Fruit fly (Drosophila melanogaster): ENCODE results near the gene Oat.

The Oat gene

DNA sequence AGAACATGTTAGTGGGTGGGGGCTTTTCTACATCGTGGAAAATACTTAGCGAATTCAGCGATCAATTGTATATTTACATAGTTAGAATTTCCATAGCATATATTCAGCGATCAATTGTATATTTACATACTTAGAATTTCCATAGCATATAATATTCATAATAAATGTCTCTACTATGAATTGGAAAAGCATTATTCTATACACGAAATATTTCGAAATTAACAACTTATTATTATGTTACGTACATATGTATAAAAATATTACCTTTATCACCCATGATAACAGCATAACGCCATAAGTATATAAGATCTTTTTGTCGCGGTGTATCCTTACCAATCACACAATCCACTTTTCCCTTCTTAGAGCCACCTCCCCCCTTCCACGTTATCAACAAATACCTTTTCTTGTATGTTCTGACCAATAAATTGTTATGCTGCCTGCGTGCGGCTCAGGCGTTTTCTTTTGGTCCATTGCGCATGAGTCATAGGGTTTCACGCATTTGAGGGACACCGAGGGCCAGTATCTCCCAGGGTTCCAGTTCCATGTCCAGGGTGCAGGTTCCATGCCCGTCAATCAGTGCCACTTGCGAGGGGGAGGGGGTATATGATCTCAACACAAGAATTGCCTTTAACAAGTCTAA, 12.7 kb downstream of the Oat start (continued):
- TF ChIP-seq bsh (GFP tag; optimal IDR thresholded peaks at IDR 0.05) (peak in 1 of 2 experiments; percentile 75), ro (GFP tag; IDR thresholded peaks at IDR 0.05) (no peak), en (GFP tag; optimal IDR thresholded peaks at IDR 0.05) (no peak), CG5245 (GFP tag; optimal IDR thresholded peaks at IDR 0.05) (no peak), CG9797 (GFP tag; optimal IDR thresholded peaks at IDR 0.05) (no peak), MTF-1 (GFP tag; optimal IDR thresholded peaks at IDR 0.05; ENCODE audit: borderline replicate concordance) (no peak), CG8359 (GFP tag; optimal IDR thresholded peaks at IDR 0.05; ENCODE audit: borderline replicate concordance) (peak; percentile 13), cg (GFP tag; optimal IDR thresholded peaks at IDR 0.05) (no peak), CG16813 (GFP tag; IDR thresholded peaks at IDR 0.05; ENCODE audit: partially characterized antibody) (no peak), danr (GFP tag; IDR thresholded peaks at IDR 0.05) (no peak), CG31441 (GFP tag; IDR thresholded peaks at IDR 0.05) (peak; percentile 69), HmgZ (tag; optimal IDR thresholded peaks at IDR 0.05) (no peak), vfl (GFP tag; optimal IDR thresholded peaks at IDR 0.05) (no peak), dmrt99B (tag; optimal IDR thresholded peaks at IDR 0.05) (no peak), sc (optimal IDR thresholded peaks at IDR 0.05) (no peak), sc (GFP tag; optimal IDR thresholded peaks at IDR 0.05) (peak; percentile 51), BEAF-32 (GFP tag; optimal IDR thresholded peaks at IDR 0.05) (no peak), CG12659 (GFP tag; optimal IDR thresholded peaks at IDR 0.05) (peak; percentile 19), crp (GFP tag; optimal IDR thresholded peaks at IDR 0.05) (no peak), Asciz (GFP tag; optimal IDR thresholded peaks at IDR 0.05) (no peak), Opbp (GFP tag; IDR thresholded peaks at IDR 0.05; ENCODE audit: partially characterized antibody) (no peak), CG14050 (GFP tag; IDR thresholded peaks at IDR 0.05) (no peak), CG13287 (GFP tag; IDR thresholded peaks at IDR 0.05; ENCODE audit: partially characterized antibody) (no peak), ttk (GFP tag; IDR thresholded peaks at IDR 0.05) (no peak), CG13123 (GFP tag; optimal IDR thresholded peaks at IDR 0.05) (no peak), row (GFP tag; IDR thresholded peaks at IDR 0.05) (peak; percentile 66), CG15011 (GFP tag; optimal IDR thresholded peaks at IDR 0.05) (no peak), scrt (GFP tag; optimal IDR thresholded peaks at IDR 0.05) (no peak), fd3F (GFP tag; optimal IDR thresholded peaks at IDR 0.05) (no peak), CG17359 (tag; optimal IDR thresholded peaks at IDR 0.05) (no peak), CG13894 (tag; optimal IDR thresholded peaks at IDR 0.05) (no peak), wor (GFP tag; IDR thresholded peaks at IDR 0.05) (no peak), CG14014 (GFP tag; IDR thresholded peaks at IDR 0.05) (no peak), cato (GFP tag; optimal IDR thresholded peaks at IDR 0.05; ENCODE audit: borderline replicate concordance) (no peak), CG11093 (GFP tag; IDR thresholded peaks at IDR 0.05) (no peak), Kr (GFP tag; optimal IDR thresholded peaks at IDR 0.05) (peak; percentile 26), NfI (GFP tag; optimal IDR thresholded peaks at IDR 0.05) (no peak), ranshi (GFP tag; IDR thresholded peaks at IDR 0.05) (no peak), Dip2 (GFP tag; IDR thresholded peaks at IDR 0.05) (no peak), odd (GFP tag; optimal IDR thresholded peaks at IDR 0.05) (no peak), NFAT (GFP tag; IDR thresholded peaks at IDR 0.05) (no peak), CG6654 (GFP tag; optimal IDR thresholded peaks at IDR 0.05) (no peak), Adf1 (GFP tag; IDR thresholded peaks at IDR 0.05) (no peak), tio (GFP tag; optimal IDR thresholded peaks at IDR 0.05) (peak; percentile 45), CG9932 (GFP tag; IDR thresholded peaks at IDR 0.05) (no peak), Atf-2 (GFP tag; optimal IDR thresholded peaks at IDR 0.05) (no peak), CG15073 (GFP tag; optimal IDR thresholded peaks at IDR 0.05) (peak; percentile 0), maf-S (GFP tag; optimal IDR thresholded peaks at IDR 0.05) (no peak), fd64A (GFP tag; optimal IDR thresholded peaks at IDR 0.05) (no peak), CG4820 (GFP tag; optimal IDR thresholded peaks at IDR 0.05) (peak; percentile 52)

All from whole organism, embryonic.